Fruit fly (Drosophila melanogaster): ENCODE data around the gene CG4998.

The CG4998 gene

dm6 chr3L:16349686-16350085 lies 10.9 kb downstream of the CG4998 start:
- TF ChIP-seq cg (GFP tag; optimal IDR thresholded peaks at IDR 0.05) (no peak), CG10321 (GFP tag; IDR thresholded peaks at IDR 0.05) (no peak), CG1792 (GFP tag; optimal IDR thresholded peaks at IDR 0.05) (no peak), CG7963 (GFP tag; IDR thresholded peaks at IDR 0.05; ENCODE audit: partially characterized antibody) (0 out of 3 replicates have a peak, but pooled peaks have one; percentile 8), Ssrp (tag; optimal IDR thresholded peaks at IDR 0.05) (no peak), Med (GFP tag) (peak; percentile 5), CG6791 (GFP tag; IDR thresholded peaks at IDR 0.05; ENCODE audit: partially characterized antibody) (0 out of 3 replicates have a peak, but pooled peaks have one; percentile 43), Bdp1 (GFP tag; optimal IDR thresholded peaks at IDR 0.05) (peak; percentile 95)

- peak; percentile 32 for TF ChIP-seq CHES-1-like (GFP tag; optimal IDR thresholded peaks at IDR 0.05)
- peak in 1 of 2 experiments; percentile 3 for TF ChIP-seq Pdp1 (GFP tag; optimal IDR thresholded peaks at IDR 0.05)
- peak; percentile 63 for TF ChIP-seq YL-1 (GFP tag; optimal IDR thresholded peaks at IDR 0.05)
- no peak for TF ChIP-seq ac (GFP tag; optimal IDR thresholded peaks at IDR 0.05)
- peak in 1 of 3 experiments; percentile 80 for TF ChIP-seq Stat92E (GFP tag; optimal IDR thresholded peaks at IDR 0.05)
- TF ChIP-seq CG8478 (optimal IDR thresholded peaks at IDR 0.05) = no peak
- peak; percentile 75 for TF ChIP-seq stwl (tag; optimal IDR thresholded peaks at IDR 0.05)
- TF ChIP-seq lab (GFP tag; optimal IDR thresholded peaks at IDR 0.05) = no peak
- no peak for TF ChIP-seq NfI (GFP tag; optimal IDR thresholded peaks at IDR 0.05)
- peak; percentile 45 for TF ChIP-seq Dp (GFP tag; optimal IDR thresholded peaks at IDR 0.05)
- no peak for TF ChIP-seq ssp (GFP tag; IDR thresholded peaks at IDR 0.05)
- TF ChIP-seq seq (GFP tag; IDR thresholded peaks at IDR 0.05) = no peak
- peak; percentile 89 for TF ChIP-seq CG9797 (GFP tag; optimal IDR thresholded peaks at IDR 0.05)
- TF ChIP-seq Chrac-16 (GFP tag; optimal IDR thresholded peaks at IDR 0.05) = no peak
- TF ChIP-seq ro (GFP tag; IDR thresholded peaks at IDR 0.05) = no peak
- peak; percentile 26 for TF ChIP-seq CG12659 (GFP tag; optimal IDR thresholded peaks at IDR 0.05)
- no peak for TF ChIP-seq CG16863 (GFP tag; optimal IDR thresholded peaks at IDR 0.05)
- TF ChIP-seq Dll (GFP tag; IDR thresholded peaks at IDR 0.05; ENCODE audit: partially characterized antibody) = peak; percentile 38; the same call in 1 of the 4 replicates
- peak; percentile 63 for TF ChIP-seq HmgZ (tag; optimal IDR thresholded peaks at IDR 0.05)
- TF ChIP-seq CG2202 (tag; optimal IDR thresholded peaks at IDR 0.05) = no peak
- peak; percentile 26 for TF ChIP-seq Ets97D (GFP tag; optimal IDR thresholded peaks at IDR 0.05)
- peak; percentile 91 to 96 for TF ChIP-seq crp (GFP tag; optimal IDR thresholded peaks at IDR 0.05)
- peak; percentile 38; the same call in 1 of the 2 replicates for TF ChIP-seq Scr (GFP tag; IDR thresholded peaks at IDR 0.05; ENCODE audit: partially characterized antibody)
- TF ChIP-seq CG17186 (GFP tag; optimal IDR thresholded peaks at IDR 0.05) = peak; percentile 30
- peak; percentile 73 for TF ChIP-seq zen (tag; optimal IDR thresholded peaks at IDR 0.05)
- no peak for TF ChIP-seq CG6175 (GFP tag; IDR thresholded peaks at IDR 0.05)
- peak; percentile 19; the same call in 1 of the 2 replicates for TF ChIP-seq vvl (GFP tag; IDR thresholded peaks at IDR 0.05)
- TF ChIP-seq MBD-R2 (GFP tag; IDR thresholded peaks at IDR 0.05) = peak; percentile 99
- peak; percentile 59 for TF ChIP-seq E2f2 (GFP tag; IDR thresholded peaks at IDR 0.05)
- peak; percentile 3 for TF ChIP-seq CG10267 (tag; optimal IDR thresholded peaks at IDR 0.05)
- TF ChIP-seq CG4617 (GFP tag; optimal IDR thresholded peaks at IDR 0.05; ENCODE audit: borderline replicate concordance) = peak; percentile 82
- TF ChIP-seq otp (GFP tag; IDR thresholded peaks at IDR 0.05) = 0 out of 3 replicates have a peak, but pooled peaks have one; percentile 21
- peak; percentile 30 for TF ChIP-seq CG14710 (tag; optimal IDR thresholded peaks at IDR 0.05)
- no peak for TF ChIP-seq chm (GFP tag; IDR thresholded peaks at IDR 0.05)
- no peak for TF ChIP-seq CG14441 (GFP tag; IDR thresholded peaks at IDR 0.05)
- peak; percentile 41; the same call in 1 of the 2 replicates for TF ChIP-seq CG3847 (GFP tag; IDR thresholded peaks at IDR 0.05)
- peak in 1 of 2 experiments; percentile 7 for TF ChIP-seq tll (GFP tag; optimal IDR thresholded peaks at IDR 0.05)
- peak; percentile 4 for TF ChIP-seq phol (tag; optimal IDR thresholded peaks at IDR 0.05)
These were observed 13.1 kb downstream of the CG4998 start, which contains the start of the genes Golgin104 and Tcs3 for dm6 chr3L:16351770-16352429. Golgin104 (minus strand) TSS chr3L:16351951. Tcs3 (plus strand) TSS chr3L:16351991.
